Worm (Caenorhabditis elegans) whole organism, young adult: ENCODE measurements around the gene clec-119.

Source experiments
- B0035.1 ChIP-seq: sonication (generic microtip); optimal IDR thresholded peaks from 2 replicates; lab custom pipeline; 2016; ENCODE audit warnings: missing genetic modification characterization, mild to moderate bottlenecking, missing compliant biosample characterization, missing genotype, missing genetic modification reagents
- B0261.1 ChIP-seq: sonication (generic microtip); optimal IDR thresholded peaks from 2 replicates; lab custom pipeline; 2016; ENCODE audit warnings: mild to moderate bottlenecking, missing genetic modification characterization, moderate library complexity, missing compliant biosample characterization
- C17E4.6 ChIP-seq: fragments of 200-800 bp; sonication (Bioruptor generic); IDR thresholded peaks from 2 replicates; pipeline ENCODE4 v1.3.6; 2022; ENCODE audit warnings: missing genetic modification reagents, missing genetic modification characterization, missing compliant biosample characterization
- D2030.7 ChIP-seq: fragments of 200-800 bp; sonication (Bioruptor generic); IDR thresholded peaks from 2 replicates; pipeline ENCODE4 v1.3.6; 2022; ENCODE audit warnings: missing genetic modification reagents, missing genetic modification characterization, missing compliant biosample characterization
- F22D6.2 ChIP-seq: sonication (generic microtip); optimal IDR thresholded peaks from 2 replicates; lab custom pipeline; 2016; ENCODE audit warnings: mild to moderate bottlenecking, missing genetic modification characterization, missing compliant biosample characterization
- F23B12.7 ChIP-seq: sonication (generic microtip); optimal IDR thresholded peaks from 2 replicates; lab custom pipeline; 2017; ENCODE audit warnings: missing genetic modification characterization, mild to moderate bottlenecking, missing compliant biosample characterization, antibody characterized with exemption, moderate library complexity; ENCODE audit not compliant: insufficient read depth
- F49E8.2 ChIP-seq: sonication (generic microtip); optimal IDR thresholded peaks from 3 replicates; lab custom pipeline; 2017; ENCODE audit warnings: missing genetic modification characterization, mild to moderate bottlenecking, missing compliant biosample characterization, antibody characterized with exemption, moderate library complexity; ENCODE audit not compliant: insufficient read depth
- K12H6.12 ChIP-seq: fragments of 200-800 bp; sonication (Bioruptor generic); optimal IDR thresholded peaks from 2 replicates; lab custom pipeline; 2018; ENCODE audit warnings: mild to moderate bottlenecking, missing genetic modification characterization, missing compliant biosample characterization
- Y56A3A.18 ChIP-seq: fragments of 200-800 bp; sonication (Bioruptor generic); IDR thresholded peaks from 2 replicates; pipeline ENCODE4 v1.3.6; 2022; ENCODE audit warnings: missing genetic modification reagents, missing genetic modification characterization, missing compliant biosample characterization
- Y79H2A.3 ChIP-seq: fragments of 200-800 bp; sonication (Bioruptor generic); conservative IDR thresholded peaks from 2 replicates; pipeline ENCODE4 v1.3.6; 2022; ENCODE audit warnings: missing genetic modification reagents, missing genetic modification characterization, missing compliant biosample characterization
- ama-1 ChIP-seq, 3 experiments: fragments of 150-350 bp in 1 of 3; sonication (generic microtip) in 2 of 3; optimal IDR thresholded peaks; 2 replicates each; lab custom pipeline; 2014 to 2018; ENCODE audit warnings: missing biosample characterization in 2 of 3, missing genetic modification characterization in 2 of 3, missing genetic modification reagents in 2 of 3
- aptf-2 ChIP-seq: fragments of 200-800 bp; sonication (Bioruptor generic); conservative IDR thresholded peaks from 2 replicates; pipeline ENCODE4 v1.3.6; 2022; ENCODE audit warnings: missing genetic modification reagents, missing genetic modification characterization, missing compliant biosample characterization
- bed-1 ChIP-seq: fragments of 200-800 bp; sonication (Bioruptor generic); IDR thresholded peaks from 2 replicates; pipeline ENCODE4 v1.3.6; 2022; ENCODE audit warnings: missing genetic modification reagents, missing genetic modification characterization, missing compliant biosample characterization
- cebp-1 ChIP-seq, 2 experiments: fragments of 200-800 bp in 1 of 2; sonication (Bioruptor generic) in 1 of 2; sonication (generic microtip) in 1 of 2; IDR thresholded peaks in 1 of 2; optimal IDR thresholded peaks in 1 of 2; 2 replicates each; pipeline versions ENCODE4 v1.3.6 to Lab custom; 2017 to 2022; ENCODE audit warnings: missing compliant biosample characterization in 2 of 2, missing genetic modification characterization in 2 of 2, mild to moderate bottlenecking in 1 of 2, missing genetic modification reagents in 1 of 2, moderate library complexity in 1 of 2
- ceh-27 ChIP-seq: fragments of 200-800 bp; sonication (Bioruptor generic); optimal IDR thresholded peaks from 2 replicates; lab custom pipeline; 2018; ENCODE audit warnings: mild to moderate bottlenecking, missing genetic modification characterization, moderate library complexity, missing compliant biosample characterization
- ceh-40 ChIP-seq: fragments of 200-800 bp; sonication (Bioruptor generic); IDR thresholded peaks from 2 replicates; pipeline ENCODE4 v1.3.6; 2022; ENCODE audit warnings: missing genetic modification characterization, missing compliant biosample characterization
- ceh-91 ChIP-seq: fragments of 200-800 bp; sonication (Bioruptor generic); IDR thresholded peaks from 2 replicates; pipeline ENCODE4 v1.3.6; 2022; ENCODE audit warnings: missing genetic modification reagents, missing genetic modification characterization, missing compliant biosample characterization
- chd-7 ChIP-seq: sonication (generic microtip); optimal IDR thresholded peaks from 2 replicates; lab custom pipeline; 2016; ENCODE audit warnings: mild to moderate bottlenecking, missing genetic modification characterization, moderate library complexity, missing compliant biosample characterization
- dpff-1 ChIP-seq: sonication (generic microtip); optimal IDR thresholded peaks from 2 replicates; lab custom pipeline; 2017; ENCODE audit warnings: mild to moderate bottlenecking, missing genetic modification characterization, missing compliant biosample characterization
- egl-44 ChIP-seq: fragments of 200-800 bp; sonication (Bioruptor generic); IDR thresholded peaks from 2 replicates; pipeline ENCODE4 v1.3.6; 2022; ENCODE audit warnings: missing genetic modification reagents, missing genetic modification characterization, missing compliant biosample characterization
- ekl-4 ChIP-seq: fragments of 200-800 bp; sonication (Bioruptor generic); IDR thresholded peaks from 2 replicates; pipeline ENCODE4 v1.3.6; 2022; ENCODE audit warnings: missing genetic modification reagents, missing genetic modification characterization, missing compliant biosample characterization
- him-1 ChIP-seq: sonication (generic microtip); optimal IDR thresholded peaks from 2 replicates; lab custom pipeline; 2016; ENCODE audit warnings: missing genotype, missing genetic modification reagents, missing genetic modification characterization, missing compliant biosample characterization
- hrde-1 ChIP-seq: sonication (generic microtip); optimal IDR thresholded peaks from 2 replicates; lab custom pipeline; 2016; ENCODE audit warnings: missing genetic modification characterization, mild to moderate bottlenecking, missing compliant biosample characterization, moderate library complexity, missing genotype, missing genetic modification reagents, borderline replicate concordance
- lag-1 ChIP-seq: fragments of 200-800 bp; sonication (Bioruptor generic); IDR thresholded peaks from 2 replicates; pipeline ENCODE4 v1.3.6; 2022; ENCODE audit warnings: missing genetic modification reagents, missing genetic modification characterization, missing compliant biosample characterization
- let-607 ChIP-seq, 2 experiments: fragments of 200-800 bp in 1 of 2; sonication (Bioruptor generic) in 1 of 2; sonication (generic microtip) in 1 of 2; optimal IDR thresholded peaks; 2 replicates each; lab custom pipeline; 2016 to 2018; ENCODE audit warnings: mild to moderate bottlenecking in 2 of 2, missing compliant biosample characterization in 2 of 2, missing genetic modification characterization in 2 of 2, moderate library complexity in 2 of 2, missing genotype in 1 of 2
- lsy-27 ChIP-seq: sonication (generic microtip); optimal IDR thresholded peaks from 2 replicates; lab custom pipeline; 2017; ENCODE audit warnings: missing genetic modification characterization, mild to moderate bottlenecking, missing compliant biosample characterization, antibody characterized with exemption, missing genotype, borderline replicate concordance; ENCODE audit not compliant: insufficient read depth
- madf-10 ChIP-seq: sonication (generic microtip); optimal IDR thresholded peaks from 2 replicates; lab custom pipeline; 2016; ENCODE audit warnings: mild to moderate bottlenecking, missing genetic modification characterization, missing compliant biosample characterization
- madf-3 ChIP-seq: fragments of 200-800 bp; sonication (Bioruptor generic); IDR thresholded peaks from 2 replicates; pipeline ENCODE4 v1.3.6; 2022; ENCODE audit warnings: missing genetic modification reagents, missing genetic modification characterization, missing compliant biosample characterization
- mel-28 ChIP-seq: sonication (generic microtip); optimal IDR thresholded peaks from 2 replicates; lab custom pipeline; 2016; ENCODE audit warnings: borderline replicate concordance, mild to moderate bottlenecking, missing genetic modification characterization, missing compliant biosample characterization
- mes-4 ChIP-seq: sonication (generic microtip); optimal IDR thresholded peaks from 2 replicates; lab custom pipeline; 2016; ENCODE audit warnings: missing genotype, missing genetic modification characterization, missing compliant biosample characterization
- nfya-2 ChIP-seq: fragments of 200-800 bp; sonication (Bioruptor generic); IDR thresholded peaks from 2 replicates; pipeline ENCODE4 v1.3.6; 2022; ENCODE audit warnings: missing genetic modification reagents, missing genetic modification characterization, missing compliant biosample characterization
- nhr-179 ChIP-seq: sonication (generic microtip); optimal IDR thresholded peaks from 2 replicates; lab custom pipeline; 2016; ENCODE audit warnings: mild to moderate bottlenecking, missing genetic modification characterization, missing compliant biosample characterization
- pbrm-1 ChIP-seq: fragments of 200-800 bp; sonication (Bioruptor generic); IDR thresholded peaks from 2 replicates; pipeline ENCODE4 v1.3.6; 2022; ENCODE audit warnings: missing genetic modification reagents, missing genetic modification characterization, missing compliant biosample characterization
- rpc-1 ChIP-seq, 2 experiments: fragments of 150-350 bp in 1 of 2; sonication (generic microtip) in 1 of 2; optimal IDR thresholded peaks; 2 replicates each; lab custom pipeline; 2014 to 2018; ENCODE audit warnings: missing biosample characterization in 1 of 2, missing genetic modification characterization in 1 of 2, missing genetic modification reagents in 1 of 2, missing genotype in 1 of 2
- sdz-38 ChIP-seq: sonication (generic microtip); optimal IDR thresholded peaks from 2 replicates; lab custom pipeline; 2016; ENCODE audit warnings: missing genotype, missing genetic modification characterization, missing compliant biosample characterization
- snpc-1.3 ChIP-seq: sonication (generic microtip); optimal IDR thresholded peaks from 2 replicates; lab custom pipeline; 2017; ENCODE audit warnings: missing genetic modification characterization, mild to moderate bottlenecking, missing compliant biosample characterization, antibody characterized with exemption, moderate library complexity, missing genotype, missing genetic modification reagents; ENCODE audit not compliant: insufficient read depth
- somi-1 ChIP-seq: fragments of 200-800 bp; sonication (Bioruptor generic); optimal IDR thresholded peaks from 2 replicates; lab custom pipeline; 2018; ENCODE audit warnings: mild to moderate bottlenecking, missing genetic modification characterization, missing compliant biosample characterization
- sptf-2 ChIP-seq: fragments of 200-800 bp; sonication (Bioruptor generic); optimal IDR thresholded peaks from 2 replicates; lab custom pipeline; 2018; ENCODE audit warnings: mild to moderate bottlenecking, missing genetic modification characterization, missing compliant biosample characterization
- tbp1 ChIP-seq: fragments of 200-800 bp; sonication (Bioruptor generic); optimal IDR thresholded peaks from 2 replicates; lab custom pipeline; 2018; ENCODE audit warnings: mild to moderate bottlenecking, missing genetic modification characterization, missing compliant biosample characterization
- tlf-1 ChIP-seq: fragments of 200-800 bp; sonication (Bioruptor generic); optimal IDR thresholded peaks from 2 replicates; lab custom pipeline; 2018; ENCODE audit warnings: mild to moderate bottlenecking, missing genetic modification characterization, missing compliant biosample characterization
- unc-62 ChIP-seq: fragments of 150-350 bp; optimal IDR thresholded peaks from 2 replicates; lab custom pipeline; 2014; ENCODE audit warnings: missing biosample characterization, missing genetic modification reagents, missing genetic modification characterization
- ztf-18 ChIP-seq: sonication (generic microtip); optimal IDR thresholded peaks from 2 replicates; lab custom pipeline; 2016; ENCODE audit warnings: missing genotype, mild to moderate bottlenecking, missing genetic modification characterization, missing compliant biosample characterization
- ztf-22 ChIP-seq: fragments of 200-800 bp; sonication (Bioruptor generic); optimal IDR thresholded peaks from 2 replicates; lab custom pipeline; 2018; ENCODE audit warnings: mild to moderate bottlenecking, missing genetic modification characterization, moderate library complexity, missing compliant biosample characterization
- ztf-3 ChIP-seq: fragments of 200-800 bp; sonication (Bioruptor generic); optimal IDR thresholded peaks from 2 replicates; lab custom pipeline; 2018; ENCODE audit warnings: mild to moderate bottlenecking, missing genetic modification characterization, missing compliant biosample characterization
- ztf-6 ChIP-seq: fragments of 200-800 bp; sonication (Bioruptor generic); IDR thresholded peaks from 2 replicates; pipeline ENCODE4 v1.3.6; 2022; ENCODE audit warnings: missing genetic modification reagents, missing genetic modification characterization, missing compliant biosample characterization

Gene clec-119

ce11 chrII:1245783-1246182 lies 10.0 kb upstream of the clec-119 start:
- TF ChIP-seq ekl-4 (GFP tag; lab: Robert Waterston, UW) (no peak), somi-1 (GFP tag; lab: Kevin White, UChicago) (no peak), bed-1 (GFP tag; lab: Robert Waterston, UW) (no peak), K12H6.12 (no peak), F23B12.7 (tag; lab: Kevin White, UChicago) (no peak), mes-4 (tag; lab: Kevin White, UChicago) (no peak), sdz-38 (no peak), ztf-18 (tag; lab: Kevin White, UChicago) (no peak), D2030.7 (no peak), ztf-6 (GFP tag; lab: Robert Waterston, UW) (no peak), lag-1 (GFP tag; lab: Robert Waterston, UW) (no peak)

- TF ChIP-seq lsy-27 (no peak), dpff-1 (no peak), sptf-2 (GFP tag; lab: Kevin White, UChicago) (no peak), snpc-1.3 (no peak), Y79H2A.3 (GFP tag; lab: Robert Waterston, UW) (no peak), Y56A3A.18 (GFP tag; lab: Robert Waterston, UW) (0 out of 2 replicates have a peak, but pooled peaks have one; percentile 58), tlf-1 (no peak), let-607 (tag; optimal IDR thresholded peaks at IDR 0.05; lab: Kevin White, UChicago) (peak in 1 of 2 experiments; percentile 28), K12H6.12 (peak; percentile 60), rpc-1 (optimal IDR thresholded peaks at IDR 0.05; lab: Kevin White, UChicago) (no peak), rpc-1 (tag; optimal IDR thresholded peaks at IDR 0.05; lab: Kevin White, UChicago) (no peak), ztf-22 (no peak), madf-10 (tag; lab: Kevin White, UChicago) (peak; percentile 38), mel-28 (no peak), nhr-179 (tag; lab: Kevin White, UChicago) (no peak), ceh-27 (peak; percentile 71), B0261.1 (no peak), cebp-1 (GFP tag; IDR thresholded peaks at IDR 0.05; lab: Robert Waterston, UW) (no peak), cebp-1 (tag; optimal IDR thresholded peaks at IDR 0.05; lab: Kevin White, UChicago) (no peak), nfya-2 (GFP tag; lab: Robert Waterston, UW) (no peak), hrde-1 (no peak), ztf-3 (GFP tag; lab: Kevin White, UChicago) (no peak), ama-1 (optimal IDR thresholded peaks at IDR 0.05; lab: Kevin White, UChicago) (no peak), ama-1 (GFP tag; optimal IDR thresholded peaks at IDR 0.05; lab: Kevin White, UChicago) (no peak), madf-3 (GFP tag; lab: Robert Waterston, UW) (no peak), ceh-91 (GFP tag; lab: Robert Waterston, UW) (no peak), F49E8.2 (no peak), B0035.1 (tag; lab: Kevin White, UChicago) (no peak), F22D6.2 (tag; lab: Kevin White, UChicago) (no peak), pbrm-1 (no peak), chd-7 (tag; lab: Kevin White, UChicago) (peak; percentile 72), C17E4.6 (GFP tag; lab: Robert Waterston, UW) (no peak), tbp1 (GFP tag; lab: Kevin White, UChicago) (peak; percentile 28), ceh-40 (GFP tag; lab: Robert Waterston, UW) (no peak), unc-62 (GFP tag; lab: Kevin White, UChicago) (no peak), lag-1 (GFP tag; lab: Robert Waterston, UW) (no peak), him-1 (tag; lab: Kevin White, UChicago) (no peak), egl-44 (GFP tag; lab: Robert Waterston, UW) (0 out of 2 replicates have a peak, but pooled peaks have one; percentile 23), aptf-2 (GFP tag; lab: Robert Waterston, UW) (no peak)
These were observed 8.9 kb upstream of the clec-119 start for ce11 chrII:1246855-1247259.
